Fruit fly (Drosophila melanogaster) whole organism, pupa: ENCODE data around the gene CG8620.
A peak's percentile ranks its signal among the peaks of the same experiment; 100 is the strongest.

Source experiments
- CG10348 ChIP-seq: fragments of 200-800 bp; sonication (Bioruptor generic); IDR thresholded peaks from 2 replicates; pipeline ENCODE4 v1.3.6; 2022; ENCODE audit warnings: missing biosample characterization, missing genetic modification characterization
- CG12605 ChIP-seq: fragments of 200-800 bp; sonication (Bioruptor generic); IDR thresholded peaks from 2 replicates; pipeline ENCODE4 v1.3.6; 2022; ENCODE audit warnings: missing biosample characterization, missing genetic modification characterization
- CG13204 ChIP-seq: fragments of 200-800 bp; sonication (Bioruptor generic); optimal IDR thresholded peaks from 2 replicates; lab custom pipeline; 2018; ENCODE audit warnings: missing biosample characterization, mild to moderate bottlenecking, missing genetic modification characterization, moderate library complexity
- CG14655 ChIP-seq: fragments of 200-800 bp; sonication (Bioruptor generic); optimal IDR thresholded peaks from 3 replicates; lab custom pipeline; 2017; ENCODE audit warnings: mild to moderate bottlenecking, missing biosample characterization, missing genetic modification reagents, missing genetic modification characterization
- CG15710 ChIP-seq: fragments of 200-800 bp; sonication (Bioruptor generic); optimal IDR thresholded peaks from 2 replicates; lab custom pipeline; 2018; ENCODE audit warnings: missing biosample characterization, mild to moderate bottlenecking, missing genetic modification characterization, moderate library complexity
- CG17806 ChIP-seq: fragments of 200-800 bp; sonication (Bioruptor generic); optimal IDR thresholded peaks from 2 replicates; lab custom pipeline; 2018; ENCODE audit warnings: missing biosample characterization, mild to moderate bottlenecking, missing genetic modification characterization, moderate library complexity
- CG32121 ChIP-seq: fragments of 200-800 bp; sonication (Bioruptor generic); IDR thresholded peaks from 2 replicates; pipeline ENCODE4 v1.3.6; 2022; ENCODE audit warnings: missing biosample characterization, missing genetic modification characterization
- CG34367 ChIP-seq: fragments of 200-800 bp; sonication (Bioruptor generic); optimal IDR thresholded peaks from 2 replicates; lab custom pipeline; 2018; ENCODE audit warnings: missing biosample characterization, mild to moderate bottlenecking, missing genetic modification characterization
- CG4496 ChIP-seq: fragments of 200-800 bp; sonication (Bioruptor generic); IDR thresholded peaks from 3 replicates; pipeline ENCODE4 v1.3.6; 2022; ENCODE audit warnings: missing biosample characterization, missing genetic modification characterization
- CG8159 ChIP-seq: fragments of 200-800 bp; sonication (Bioruptor generic); optimal IDR thresholded peaks from 3 replicates; lab custom pipeline; 2018; ENCODE audit warnings: missing biosample characterization, mild to moderate bottlenecking, missing genetic modification characterization, moderate library complexity
- CG8301 ChIP-seq: fragments of 200-800 bp; sonication (Bioruptor generic); optimal IDR thresholded peaks from 2 replicates; lab custom pipeline; 2018; ENCODE audit warnings: missing biosample characterization, mild to moderate bottlenecking, missing genetic modification characterization
- CG9948 ChIP-seq: fragments of 200-800 bp; sonication (Bioruptor generic); optimal IDR thresholded peaks from 2 replicates; lab custom pipeline; 2018; ENCODE audit warnings: missing biosample characterization, mild to moderate bottlenecking, missing genetic modification characterization, moderate library complexity
- D1 ChIP-seq: fragments of 200-800 bp; sonication (Bioruptor generic); optimal IDR thresholded peaks from 2 replicates; lab custom pipeline; 2018; ENCODE audit warnings: missing biosample characterization, mild to moderate bottlenecking, missing genetic modification characterization, moderate library complexity
- EcR ChIP-seq: fragments of 200-800 bp; sonication (Bioruptor generic); optimal IDR thresholded peaks from 3 replicates; lab custom pipeline; 2019; ENCODE audit warnings: missing biosample characterization, missing genetic modification characterization, mild to moderate bottlenecking, moderate library complexity, missing genetic modification reagents
- Ets98B ChIP-seq: fragments of 200-800 bp; sonication (Bioruptor generic); IDR thresholded peaks from 2 replicates; pipeline ENCODE4 v1.3.6; 2022; ENCODE audit warnings: missing biosample characterization, missing genetic modification characterization
- Pif1A ChIP-seq: fragments of 200-800 bp; sonication (Bioruptor generic); optimal IDR thresholded peaks from 3 replicates; lab custom pipeline; 2016; ENCODE audit warnings: missing biosample characterization, missing genetic modification characterization
- Pif1B ChIP-seq: fragments of 200-800 bp; sonication (Bioruptor generic); optimal IDR thresholded peaks from 3 replicates; lab custom pipeline; 2016; ENCODE audit warnings: missing biosample characterization, missing genetic modification characterization
- Snoo ChIP-seq: fragments of 200-800 bp; sonication (Bioruptor generic); optimal IDR thresholded peaks from 3 replicates; lab custom pipeline; 2017; ENCODE audit warnings: missing biosample characterization, mild to moderate bottlenecking, missing genetic modification characterization, inconsistent platforms
- fd96Ca ChIP-seq: fragments of 200-800 bp; sonication (Bioruptor generic); IDR thresholded peaks from 3 replicates; pipeline ENCODE4 v1.3.6; 2022; ENCODE audit warnings: missing biosample characterization, missing genetic modification characterization
- gl ChIP-seq: fragments of 200-800 bp; sonication (Bioruptor generic); optimal IDR thresholded peaks from 2 replicates; lab custom pipeline; 2018; ENCODE audit warnings: missing biosample characterization, mild to moderate bottlenecking, missing genetic modification characterization
- rn ChIP-seq: fragments of 200-800 bp; sonication (Bioruptor generic); IDR thresholded peaks from 2 replicates; pipeline ENCODE4 v1.3.6; 2022; ENCODE audit warnings: missing biosample characterization, missing genetic modification characterization

The CG8620 gene

DNA sequence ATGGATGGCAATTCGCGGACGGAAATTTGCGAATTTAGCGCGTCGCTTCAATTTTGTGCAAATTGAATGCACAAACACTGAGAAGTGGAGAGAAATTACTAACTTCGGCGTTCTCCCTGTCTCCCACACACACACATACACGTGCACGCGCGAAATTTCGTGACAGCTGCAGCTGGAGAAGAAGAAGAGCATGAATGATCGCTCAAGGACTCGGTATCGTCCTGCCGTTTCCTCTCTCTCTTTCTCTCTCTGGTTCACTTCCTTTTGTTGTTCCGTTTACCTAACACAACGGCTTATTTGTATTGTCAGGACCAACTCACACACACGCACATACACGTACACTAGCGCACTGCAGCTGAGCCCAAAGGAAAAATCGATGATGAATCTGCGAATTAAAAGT, 1.7 kb upstream of the CG8620 start:
- no peak for TF ChIP-seq fd96Ca (GFP tag; lab: Robert Waterston, UW)
- TF ChIP-seq CG34367 (tag; lab: Kevin White, UChicago) = no peak
- no peak for TF ChIP-seq CG4496 (GFP tag; lab: Robert Waterston, UW)
- TF ChIP-seq CG15710 (tag; lab: Kevin White, UChicago) = no peak
- TF ChIP-seq CG12605 (GFP tag; lab: Robert Waterston, UW) = no peak
- no peak for TF ChIP-seq CG8159 (tag; lab: Kevin White, UChicago)
- no peak for TF ChIP-seq rn (GFP tag; lab: Robert Waterston, UW)
- no peak for TF ChIP-seq Pif1B
- TF ChIP-seq CG13204 (GFP tag; lab: Kevin White, UChicago) = no peak
- TF ChIP-seq CG14655 = no peak
- TF ChIP-seq D1 (tag; lab: Kevin White, UChicago) = no peak
- no peak for TF ChIP-seq Ets98B (GFP tag; lab: Robert Waterston, UW)

DNA sequence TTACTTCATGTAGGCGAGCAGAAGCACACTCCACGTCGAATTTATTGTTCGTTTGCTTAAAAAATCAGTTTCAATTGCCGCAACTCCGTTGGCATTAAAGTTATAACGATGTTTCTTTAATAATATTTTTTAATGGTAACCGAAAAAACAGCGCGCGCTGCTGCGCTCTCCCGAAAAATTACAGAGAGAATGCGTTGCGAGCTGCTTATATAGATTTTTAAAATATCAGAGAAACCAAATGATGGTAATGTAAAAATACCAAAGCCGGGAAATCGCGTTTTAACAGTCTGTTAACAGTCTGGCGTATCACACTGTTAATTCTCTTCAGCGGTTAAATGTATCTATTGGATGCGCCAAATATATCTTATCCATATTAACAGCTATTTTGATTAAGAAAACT, 1.0 kb upstream of the CG8620 start, which contains the start of gene corn:
TSS of gene corn (minus strand) at position 184 of the 400 bp plus-strand sequence.
- no peak for TF ChIP-seq fd96Ca (GFP tag; lab: Robert Waterston, UW)
- TF ChIP-seq EcR (GFP tag; lab: Kevin White, UChicago) = no peak
- no peak for TF ChIP-seq CG8159 (tag; lab: Kevin White, UChicago)
- peak; percentile 41 for TF ChIP-seq Pif1B
- peak; percentile 20 for TF ChIP-seq Pif1A (GFP tag; lab: Kevin White, UChicago)
- no peak for TF ChIP-seq CG9948 (tag; lab: Kevin White, UChicago)
- no peak for TF ChIP-seq CG10348 (GFP tag; lab: Robert Waterston, UW)
- TF ChIP-seq CG4496 (GFP tag; lab: Robert Waterston, UW) = peak; percentile 31; the same call in 1 of the 3 replicates

DNA sequence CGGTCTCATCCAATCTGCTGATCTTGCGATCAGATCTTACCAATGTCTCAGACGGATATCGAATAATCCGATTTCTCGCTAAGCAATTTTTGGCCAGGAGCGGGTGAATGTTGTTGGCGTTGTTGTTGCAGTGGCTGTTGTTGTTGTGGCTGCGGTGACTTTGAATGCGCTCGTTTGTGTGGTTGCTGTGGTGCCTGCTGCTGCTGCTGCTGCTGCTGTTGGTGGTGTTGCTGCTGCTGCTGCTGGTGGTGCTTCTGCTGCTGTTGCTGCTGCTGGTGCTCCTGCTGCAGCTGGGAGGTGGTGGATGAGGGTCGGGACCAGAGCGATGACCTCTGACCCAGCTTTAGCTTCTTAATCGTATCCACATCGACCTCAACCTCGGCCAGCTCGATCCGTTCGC, 3.4 kb downstream of the CG8620 start:
- TF ChIP-seq Pif1B (no peak), CG34367 (tag; lab: Kevin White, UChicago) (no peak), CG17806 (tag; lab: Kevin White, UChicago) (no peak), D1 (tag; lab: Kevin White, UChicago) (no peak), gl (tag; lab: Kevin White, UChicago) (no peak), rn (GFP tag; lab: Robert Waterston, UW) (no peak), CG32121 (GFP tag; lab: Robert Waterston, UW) (no peak), fd96Ca (GFP tag; lab: Robert Waterston, UW) (no peak), CG8301 (tag; lab: Kevin White, UChicago) (no peak), Ets98B (GFP tag; lab: Robert Waterston, UW) (no peak), Snoo (tag; lab: Kevin White, UChicago) (no peak), CG4496 (GFP tag; lab: Robert Waterston, UW) (no peak), EcR (GFP tag; lab: Kevin White, UChicago) (no peak), CG9948 (tag; lab: Kevin White, UChicago) (no peak), Pif1A (GFP tag; lab: Kevin White, UChicago) (no peak), CG12605 (GFP tag; lab: Robert Waterston, UW) (no peak), CG13204 (GFP tag; lab: Kevin White, UChicago) (no peak)

DNA sequence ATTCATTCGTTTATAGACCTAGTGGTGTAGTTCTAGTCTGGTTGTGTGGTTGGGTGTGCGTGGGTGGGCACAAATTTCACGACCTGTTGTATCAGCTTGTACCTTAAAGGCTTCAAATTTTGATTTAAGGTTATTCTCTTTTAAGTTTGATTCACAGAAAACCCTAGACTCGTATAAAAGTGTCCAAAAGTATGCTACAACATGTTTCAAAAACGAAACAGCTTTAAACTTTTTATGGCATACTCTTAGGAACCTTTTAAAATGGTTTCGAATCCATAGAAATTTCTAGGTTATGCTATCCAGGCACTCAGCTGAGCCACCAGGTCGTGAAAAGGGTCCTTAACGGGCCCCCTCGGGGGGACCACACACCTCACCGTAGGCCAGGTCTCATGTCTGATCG, 4.0 kb downstream of the CG8620 start:
- TF ChIP-seq CG34367 (tag; lab: Kevin White, UChicago) = no peak

DNA sequence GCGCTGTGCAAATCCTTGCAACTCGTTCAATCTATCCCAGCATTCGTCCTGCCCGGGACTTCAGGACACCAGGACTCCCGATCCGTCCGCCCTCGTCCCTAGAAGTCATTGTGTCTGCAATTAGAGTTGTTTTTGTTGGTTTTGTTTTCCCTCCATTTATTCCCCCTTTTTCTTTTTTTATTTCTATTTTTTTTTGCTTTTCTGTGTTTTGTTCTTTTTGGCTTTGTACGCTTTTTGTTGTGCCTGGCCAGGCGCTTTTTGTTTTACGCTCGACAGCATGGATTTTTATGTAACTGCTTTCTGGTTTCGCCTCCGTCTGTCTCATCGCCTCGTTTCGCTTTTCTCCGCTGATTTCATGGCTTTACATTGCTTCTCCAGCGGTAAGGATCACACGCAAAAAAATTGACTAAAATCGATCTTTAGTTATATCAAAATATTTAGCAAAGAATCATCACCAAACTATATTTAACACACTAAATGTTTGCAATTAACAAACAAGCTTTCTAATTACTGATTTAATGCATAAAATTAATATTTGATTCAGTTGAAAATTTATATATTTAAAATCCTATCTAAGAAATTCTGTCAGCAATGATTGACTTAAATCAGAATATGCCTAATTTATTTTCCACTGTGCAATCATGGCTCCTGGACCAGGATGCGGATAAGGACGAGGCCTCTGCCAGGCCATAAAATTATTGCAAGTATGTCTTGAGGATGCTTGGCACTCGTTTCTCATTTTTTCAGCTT, 27.0 kb downstream of the CG8620 start:
- peak; percentile 8 for TF ChIP-seq CG34367 (tag; lab: Kevin White, UChicago)
- peak; percentile 62 for TF ChIP-seq CG8159 (tag; lab: Kevin White, UChicago)
- TF ChIP-seq CG9948 (tag; lab: Kevin White, UChicago) = peak; percentile 24
- peak; percentile 47 for TF ChIP-seq CG15710 (tag; lab: Kevin White, UChicago)
- TF ChIP-seq CG8301 (tag; lab: Kevin White, UChicago) = no peak
- TF ChIP-seq CG17806 (tag; lab: Kevin White, UChicago) = peak; percentile 15

DNA sequence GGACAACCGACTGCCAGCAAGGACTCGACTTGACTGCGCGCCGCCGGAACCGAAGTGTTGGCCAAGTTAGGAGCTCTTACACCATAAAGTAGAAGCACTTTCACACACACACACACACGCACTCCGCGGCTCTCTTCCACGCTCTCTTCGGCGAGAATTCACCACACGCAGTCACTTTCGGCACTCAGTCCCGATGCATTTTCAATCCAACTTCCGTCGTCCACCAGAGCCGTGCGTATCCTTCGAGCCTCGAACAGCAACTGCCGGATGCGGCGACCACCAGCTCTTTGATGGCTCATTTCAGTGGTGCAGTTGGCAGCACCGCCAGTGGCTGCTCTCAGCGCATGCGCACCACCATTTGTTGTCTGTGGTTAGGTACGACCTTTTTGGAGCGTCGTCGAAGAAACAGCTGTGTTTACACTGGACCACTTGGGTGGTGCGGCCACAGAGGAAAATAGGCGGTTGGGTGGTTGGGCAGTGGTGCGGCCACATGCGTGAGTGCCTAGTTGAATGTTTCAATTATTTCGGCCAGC, 31.8 kb downstream of the CG8620 start, which contains the start of gene Dscam2:
TSS of gene Dscam2 (minus strand) at position 264 of the 533 bp plus-strand sequence.
- no peak for TF ChIP-seq CG34367 (tag; lab: Kevin White, UChicago)
- no peak for TF ChIP-seq CG4496 (GFP tag; lab: Robert Waterston, UW)
- no peak for TF ChIP-seq rn (GFP tag; lab: Robert Waterston, UW)
- TF ChIP-seq Pif1A (GFP tag; lab: Kevin White, UChicago) = no peak
- TF ChIP-seq CG17806 (tag; lab: Kevin White, UChicago) = no peak
- no peak for TF ChIP-seq CG13204 (GFP tag; lab: Kevin White, UChicago)
- TF ChIP-seq EcR (GFP tag; lab: Kevin White, UChicago) = no peak
- TF ChIP-seq CG9948 (tag; lab: Kevin White, UChicago) = no peak
- no peak for TF ChIP-seq gl (tag; lab: Kevin White, UChicago)
- no peak for TF ChIP-seq CG15710 (tag; lab: Kevin White, UChicago)
- no peak for TF ChIP-seq CG8159 (tag; lab: Kevin White, UChicago)
- no peak for TF ChIP-seq CG12605 (GFP tag; lab: Robert Waterston, UW)
- TF ChIP-seq D1 (tag; lab: Kevin White, UChicago) = no peak
- TF ChIP-seq Pif1B = no peak
- no peak for TF ChIP-seq CG32121 (GFP tag; lab: Robert Waterston, UW)
- TF ChIP-seq CG14655 = no peak
- no peak for TF ChIP-seq CG10348 (GFP tag; lab: Robert Waterston, UW)
- TF ChIP-seq CG8301 (tag; lab: Kevin White, UChicago) = no peak
- TF ChIP-seq fd96Ca (GFP tag; lab: Robert Waterston, UW) = no peak
- TF ChIP-seq Snoo (tag; lab: Kevin White, UChicago) = no peak
